Worm (Caenorhabditis elegans) whole organism, L1 larva: ENCODE measurements around the gene srx-43.

Source experiments
- alr-1 ChIP-seq: fragments of 200-800 bp; sonication (Bioruptor generic); optimal IDR thresholded peaks from 2 replicates; lab custom pipeline; 2018; ENCODE audit warnings: borderline replicate concordance, mild to moderate bottlenecking, missing genetic modification characterization, missing compliant biosample characterization
- egl-27 ChIP-seq, 2 experiments: fragments of 150-350 bp in 1 of 2; sonication (generic microtip); optimal IDR thresholded peaks; 3 replicates each; lab custom pipeline; 2017 to 2018; ENCODE audit warnings: missing biosample characterization in 2 of 2, missing genetic modification characterization in 2 of 2, missing genetic modification reagents in 2 of 2
- ets-5 ChIP-seq: fragments of 200-800 bp; sonication (Bioruptor generic); IDR thresholded peaks from 2 replicates; pipeline ENCODE4 v1.3.6; 2022; ENCODE audit warnings: missing genetic modification characterization, missing compliant biosample characterization
- fkh-8 ChIP-seq: sonication (generic microtip); optimal IDR thresholded peaks from 2 replicates; lab custom pipeline; 2016; ENCODE audit warnings: mild to moderate bottlenecking, missing genetic modification characterization, missing compliant biosample characterization
- hpl-2 ChIP-seq: fragments of 150-350 bp; optimal IDR thresholded peaks from 2 replicates; lab custom pipeline; 2014; ENCODE audit warnings: missing biosample characterization, missing genetic modification reagents, missing genetic modification characterization
- nhr-11 ChIP-seq: fragments of 150-350 bp; optimal IDR thresholded peaks from 2 replicates; lab custom pipeline; 2014; ENCODE audit warnings: missing biosample characterization, missing genetic modification characterization
- rnt-1 ChIP-seq: sonication (generic microtip); optimal IDR thresholded peaks from 2 replicates; lab custom pipeline; 2016; ENCODE audit warnings: mild to moderate bottlenecking, missing genetic modification characterization, moderate library complexity, missing compliant biosample characterization

ce11 chrV:16053373-16053772, 35.6 kb downstream of the srx-43 start, which contains the start of gene F14H3.3:
- TF ChIP-seq rnt-1 (tag; lab: Kevin White, UChicago) = no peak
- TF ChIP-seq fkh-8 (tag; lab: Kevin White, UChicago) = no peak
- TF ChIP-seq ets-5 (GFP tag; lab: Robert Waterston, UW) = no peak
- no peak for TF ChIP-seq nhr-11 (tag; lab: Kevin White, UChicago)
- TF ChIP-seq alr-1 (tag; lab: Kevin White, UChicago) = no peak
- no peak for TF ChIP-seq egl-27 (tag; optimal IDR thresholded peaks at IDR 0.05; lab: Kevin White, UChicago)
- no peak for TF ChIP-seq hpl-2 (GFP tag; lab: Kevin White, UChicago)
